Worm (Caenorhabditis elegans): ENCODE data around the gene F22F7.2.

- TF ChIP-seq ztf-6 (GFP tag; IDR thresholded peaks at IDR 0.05) (no peak), snpc-4 (GFP tag; optimal IDR thresholded peaks at IDR 0.05) (no peak), snpc-4 (tag; optimal IDR thresholded peaks at IDR 0.05) (no peak), madf-10 (tag; optimal IDR thresholded peaks at IDR 0.05) (no peak), Y53F4B.3 (GFP tag; IDR thresholded peaks at IDR 0.05) (no peak), F49E8.2 (tag; optimal IDR thresholded peaks at IDR 0.05; ENCODE audit: insufficient read depth) (no peak), hlh-12 (tag; optimal IDR thresholded peaks at IDR 0.05) (no peak), rcor-1 (GFP tag; IDR thresholded peaks at IDR 0.05) (no peak), ama-1 (optimal IDR thresholded peaks at IDR 0.05) (no peak), ama-1 (GFP tag; optimal IDR thresholded peaks at IDR 0.05) (no peak), attf-5 (GFP tag; optimal IDR thresholded peaks at IDR 0.05) (no peak), zim-3 (tag; optimal IDR thresholded peaks at IDR 0.05) (no peak), ceh-27 (GFP tag; optimal IDR thresholded peaks at IDR 0.05) (no peak), ccch-3 (GFP tag; optimal IDR thresholded peaks at IDR 0.05) (no peak)
These were observed 10.1 kb downstream of the F22F7.2 start for ce11 chrV:2132675-2133074.

Data from whole organism, young adult.